Worm (Caenorhabditis elegans) whole organism, L4 larva: ENCODE measurements around the gene Y22D7AL.1.
A peak's percentile ranks its signal among the peaks of the same experiment; 100 is the strongest.

Source experiments
- F26F4.8 ChIP-seq: fragments of 200-800 bp; sonication (Bioruptor generic); conservative IDR thresholded peaks from 2 replicates; pipeline ENCODE4 v1.3.6; 2022; ENCODE audit warnings: missing genetic modification characterization, missing compliant biosample characterization
- F44E2.7 ChIP-seq: fragments of 200-800 bp; sonication (Bioruptor generic); IDR thresholded peaks from 2 replicates; pipeline ENCODE4 v2.1.2; 2022; ENCODE audit warnings: missing genetic modification characterization, missing compliant biosample characterization
- R02D3.7 ChIP-seq: fragments of 150-350 bp; sonication (generic microtip); optimal IDR thresholded peaks from 3 replicates; lab custom pipeline; 2014; ENCODE audit warnings: missing biosample characterization, missing genetic modification characterization
- T20F7.1 ChIP-seq: fragments of 200-800 bp; sonication (Bioruptor generic); optimal IDR thresholded peaks from 2 replicates; lab custom pipeline; 2018; ENCODE audit warnings: mild to moderate bottlenecking, missing genetic modification characterization, missing compliant biosample characterization
- Y105C5A.15 ChIP-seq: fragments of 200-800 bp; sonication (Bioruptor generic); IDR thresholded peaks from 2 replicates; pipeline ENCODE4 v1.3.6; 2022; ENCODE audit warnings: missing genetic modification characterization, missing compliant biosample characterization
- Y48G9A.11 ChIP-seq: fragments of 200-800 bp; sonication (Bioruptor generic); IDR thresholded peaks from 2 replicates; pipeline ENCODE4 v1.3.6; 2022; ENCODE audit warnings: missing genetic modification reagents, missing genetic modification characterization, missing compliant biosample characterization
- Y5F2A.4 ChIP-seq: fragments of 200-800 bp; sonication (Bioruptor generic); optimal IDR thresholded peaks from 2 replicates; lab custom pipeline; 2018; ENCODE audit warnings: mild to moderate bottlenecking, missing genetic modification characterization, missing compliant biosample characterization
- ZK546.5 ChIP-seq, 2 experiments: sonication (generic microtip); optimal IDR thresholded peaks; 2 replicates each; lab custom pipeline; 2017; ENCODE audit warnings: missing biosample characterization in 2 of 2, missing genetic modification characterization in 2 of 2
- ama-1 ChIP-seq: fragments of 150-350 bp; optimal IDR thresholded peaks from 2 replicates; lab custom pipeline; 2014; ENCODE audit warnings: inconsistent platforms, mixed read lengths
- ceh-28 ChIP-seq: fragments of 150-350 bp; optimal IDR thresholded peaks from 2 replicates; lab custom pipeline; 2014; ENCODE audit warnings: missing biosample characterization, missing genetic modification reagents, missing genetic modification characterization
- ceh-44 ChIP-seq: fragments of 200-800 bp; sonication (Bioruptor generic); IDR thresholded peaks from 2 replicates; pipeline ENCODE4 v1.3.6; 2022; ENCODE audit warnings: missing genetic modification reagents, missing genetic modification characterization, missing compliant biosample characterization
- ceh-82 ChIP-seq: sonication (generic microtip); optimal IDR thresholded peaks from 2 replicates; lab custom pipeline; 2017; ENCODE audit warnings: missing biosample characterization, missing genetic modification characterization
- ces-1 ChIP-seq: fragments of 150-350 bp; sonication (generic microtip); optimal IDR thresholded peaks from 4 replicates; lab custom pipeline; 2014; ENCODE audit warnings: missing biosample characterization, missing genetic modification reagents, missing genetic modification characterization
- daf-12 ChIP-seq: fragments of 150-350 bp; optimal IDR thresholded peaks from 2 replicates; lab custom pipeline; 2014; ENCODE audit warnings: missing biosample characterization, missing genetic modification reagents, missing genetic modification characterization
- dmd-6 ChIP-seq: fragments of 200-800 bp; sonication (Bioruptor generic); IDR thresholded peaks from 2 replicates; pipeline ENCODE4 v1.3.6; 2022; ENCODE audit warnings: missing genetic modification reagents, missing genetic modification characterization, missing compliant biosample characterization
- fkh-10 ChIP-seq: fragments of 150-350 bp; optimal IDR thresholded peaks from 2 replicates; lab custom pipeline; 2014; ENCODE audit warnings: missing biosample characterization, missing genetic modification reagents, missing genetic modification characterization
- fos-1 ChIP-seq: fragments of 150-350 bp; optimal IDR thresholded peaks from 2 replicates; lab custom pipeline; 2014; ENCODE audit warnings: missing biosample characterization, missing genetic modification characterization
- gei-8 ChIP-seq: fragments of 200-800 bp; sonication (Bioruptor generic); optimal IDR thresholded peaks from 2 replicates; lab custom pipeline; 2018; ENCODE audit warnings: mild to moderate bottlenecking, missing genetic modification characterization, missing compliant biosample characterization
- hmg-1.1 ChIP-seq: fragments of 200-800 bp; sonication (Bioruptor generic); IDR thresholded peaks from 2 replicates; pipeline ENCODE4 v1.3.6; 2022; ENCODE audit warnings: missing genetic modification reagents, missing genetic modification characterization, missing compliant biosample characterization
- lim-7 ChIP-seq: fragments of 200-800 bp; sonication (Bioruptor generic); IDR thresholded peaks from 2 replicates; pipeline ENCODE4 v1.3.6; 2022; ENCODE audit warnings: missing genetic modification characterization, missing compliant biosample characterization
- lin-15B ChIP-seq: fragments of 150-350 bp; sonication (generic microtip); optimal IDR thresholded peaks from 3 replicates; lab custom pipeline; 2014; ENCODE audit warnings: missing biosample characterization, missing genetic modification characterization
- lin-38 ChIP-seq: fragments of 200-800 bp; sonication (Bioruptor generic); IDR thresholded peaks from 2 replicates; pipeline ENCODE4 v1.3.6; 2022; ENCODE audit warnings: missing genetic modification reagents, missing genetic modification characterization, missing compliant biosample characterization
- lin-39 ChIP-seq: fragments of 150-350 bp; optimal IDR thresholded peaks from 2 replicates; lab custom pipeline; 2014; ENCODE audit warnings: missing biosample characterization, missing genetic modification reagents, missing genetic modification characterization
- lir-3 ChIP-seq: sonication (generic microtip); optimal IDR thresholded peaks from 2 replicates; lab custom pipeline; 2016; ENCODE audit warnings: mild to moderate bottlenecking, missing genetic modification characterization, missing compliant biosample characterization
- mes-2 ChIP-seq: sonication (generic microtip); optimal IDR thresholded peaks from 2 replicates; lab custom pipeline; 2016; ENCODE audit warnings: missing genotype, mild to moderate bottlenecking, missing genetic modification characterization, missing compliant biosample characterization; ENCODE audit not compliant: poor library complexity, severe bottlenecking
- mxl-2 ChIP-seq: fragments of 200-800 bp; sonication (Bioruptor generic); conservative IDR thresholded peaks from 2 replicates; pipeline ENCODE4 v1.3.6; 2022; ENCODE audit warnings: missing genetic modification reagents, missing genetic modification characterization, missing compliant biosample characterization
- nhr-237 ChIP-seq: sonication (generic microtip); optimal IDR thresholded peaks from 2 replicates; lab custom pipeline; 2017; ENCODE audit warnings: missing biosample characterization, missing genetic modification characterization
- nhr-41 ChIP-seq: fragments of 200-800 bp; sonication (Bioruptor generic); IDR thresholded peaks from 2 replicates; pipeline ENCODE4 v1.3.6; 2022; ENCODE audit warnings: missing genetic modification reagents, missing genetic modification characterization, missing compliant biosample characterization
- nhr-42 ChIP-seq: fragments of 200-800 bp; sonication (Bioruptor generic); IDR thresholded peaks from 2 replicates; pipeline ENCODE4 v1.3.6; 2022; ENCODE audit warnings: missing genetic modification characterization, missing compliant biosample characterization
- nhr-77 ChIP-seq: fragments of 150-350 bp; optimal IDR thresholded peaks from 2 replicates; lab custom pipeline; 2014; ENCODE audit warnings: missing biosample characterization, missing genetic modification characterization
- php-3 ChIP-seq: fragments of 200-800 bp; sonication (Bioruptor generic); IDR thresholded peaks from 2 replicates; pipeline ENCODE4 v1.3.6; 2022; ENCODE audit warnings: missing genetic modification reagents, missing genetic modification characterization, missing compliant biosample characterization
- set-16 ChIP-seq: fragments of 200-800 bp; sonication (Bioruptor generic); IDR thresholded peaks from 2 replicates; pipeline ENCODE4 v1.3.6; 2022; ENCODE audit warnings: missing genetic modification reagents, missing genetic modification characterization, missing compliant biosample characterization
- spr-1 ChIP-seq: sonication (generic microtip); optimal IDR thresholded peaks from 2 replicates; lab custom pipeline; 2016; ENCODE audit warnings: mild to moderate bottlenecking, missing genetic modification characterization, missing compliant biosample characterization
- spr-3 ChIP-seq: fragments of 200-800 bp; sonication (Bioruptor generic); optimal IDR thresholded peaks from 2 replicates; lab custom pipeline; 2018; ENCODE audit warnings: mild to moderate bottlenecking, missing genetic modification characterization, missing compliant biosample characterization
- tag-97 ChIP-seq: fragments of 200-800 bp; sonication (Bioruptor generic); IDR thresholded peaks from 2 replicates; pipeline ENCODE4 v1.3.6; 2022; ENCODE audit warnings: missing genetic modification characterization, missing compliant biosample characterization
- tra-1 ChIP-seq: fragments of 200-800 bp; sonication (Bioruptor generic); IDR thresholded peaks from 2 replicates; pipeline ENCODE4 v1.3.6; 2022; ENCODE audit warnings: missing genetic modification reagents, missing genetic modification characterization, missing compliant biosample characterization
- unc-62 ChIP-seq, 3 experiments: fragments of 150-350 bp in 1 of 3; sonication (generic microtip); optimal IDR thresholded peaks in 2 of 3; peaks in 1 of 3; 1 replicate in 1 of 3; 2 replicates in 2 of 3; lab custom pipeline; 2014 to 2017; ENCODE audit warnings: missing biosample characterization in 3 of 3, missing genetic modification characterization in 3 of 3, missing genetic modification reagents in 3 of 3, missing genotype in 1 of 3
- vab-7 ChIP-seq: fragments of 200-800 bp; sonication (Bioruptor generic); IDR thresholded peaks from 2 replicates; pipeline ENCODE4 v1.3.6; 2022; ENCODE audit warnings: missing genetic modification reagents, missing genetic modification characterization, missing compliant biosample characterization
- ztf-11 ChIP-seq: fragments of 150-350 bp; optimal IDR thresholded peaks from 2 replicates; lab custom pipeline; 2014; ENCODE audit warnings: missing biosample characterization, missing genetic modification characterization
- ztf-7 ChIP-seq: fragments of 150-350 bp; optimal IDR thresholded peaks from 2 replicates; lab custom pipeline; 2014; ENCODE audit warnings: missing biosample characterization, missing genetic modification characterization

Gene Y22D7AL.1

ce11 chrIII:1604514-1604976, 47.7 kb upstream of the Y22D7AL.1 start, which contains the start of gene Y22D7AL.6 (continued):
- TF ChIP-seq Y105C5A.15 (GFP tag; lab: Robert Waterston, UW) (peak; percentile 45; the same call in 1 of the 2 replicates), spr-3 (GFP tag; lab: Kevin White, UChicago) (peak; percentile 79), lin-15B (no peak), Y48G9A.11 (GFP tag; lab: Robert Waterston, UW) (peak; percentile 77; the same call in 1 of the 2 replicates), mxl-2 (GFP tag; lab: Robert Waterston, UW) (no peak), T20F7.1 (GFP tag; lab: Kevin White, UChicago) (no peak), Y5F2A.4 (GFP tag; lab: Kevin White, UChicago) (peak; percentile 53), nhr-237 (tag; lab: Kevin White, UChicago) (no peak), spr-1 (tag; lab: Kevin White, UChicago) (peak; percentile 61), vab-7 (GFP tag; lab: Robert Waterston, UW) (peak; percentile 76), lin-38 (peak; percentile 83), nhr-41 (no peak), tag-97 (GFP tag; lab: Robert Waterston, UW) (no peak), fos-1 (tag; lab: Kevin White, UChicago) (no peak), R02D3.7 (no peak), fkh-10 (GFP tag; lab: Kevin White, UChicago) (no peak), daf-12 (tag; lab: Kevin White, UChicago) (no peak), nhr-77 (tag; lab: Kevin White, UChicago) (no peak), gei-8 (GFP tag; lab: Kevin White, UChicago) (peak; percentile 81), F44E2.7 (GFP tag; lab: Robert Waterston, UW) (0 out of 2 replicates have a peak, but pooled peaks have one; percentile 85), lir-3 (tag; lab: Kevin White, UChicago) (peak; percentile 65), F26F4.8 (GFP tag; lab: Robert Waterston, UW) (peak; percentile 97), ztf-7 (tag; lab: Kevin White, UChicago) (no peak), ztf-11 (tag; lab: Kevin White, UChicago) (no peak), lin-39 (no peak), mes-2 (tag; lab: Kevin White, UChicago) (peak; percentile 65), ama-1 (lab: Kevin White, UChicago) (no peak), dmd-6 (peak; percentile 61), ceh-44 (GFP tag; lab: Robert Waterston, UW) (0 out of 2 replicates have a peak, but pooled peaks have one; percentile 18), ZK546.5 (tag; optimal IDR thresholded peaks at IDR 0.05; lab: Kevin White, UChicago) (no peak), tra-1 (GFP tag; lab: Robert Waterston, UW) (peak; percentile 79), nhr-42 (0 out of 2 replicates have a peak, but pooled peaks have one; percentile 54), hmg-1.1 (GFP tag; lab: Robert Waterston, UW) (peak; percentile 68)

DNA sequence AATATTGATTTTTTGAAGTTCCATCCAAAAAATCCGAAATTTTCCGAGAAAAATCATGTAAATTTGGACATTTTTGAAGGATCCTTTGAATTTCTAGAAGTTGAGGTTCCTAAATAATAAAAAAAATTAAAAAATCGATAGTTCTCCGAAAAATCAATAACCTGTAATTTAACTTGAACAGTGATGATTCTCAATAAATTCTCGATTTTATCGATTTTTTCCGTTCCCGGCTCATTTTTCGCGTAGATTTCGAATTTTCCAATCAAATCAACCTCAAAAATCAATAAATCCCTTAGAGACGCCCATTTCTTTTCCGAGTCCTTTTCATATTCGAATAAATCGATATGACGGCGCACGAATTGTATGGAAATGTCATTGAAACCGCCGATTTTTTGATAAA, 44.6 kb upstream of the Y22D7AL.1 start:
- TF ChIP-seq ceh-82 (tag; lab: Kevin White, UChicago) (no peak), ceh-28 (peak; percentile 85)

- TF ChIP-seq ceh-28 = peak; percentile 54
- no peak for TF ChIP-seq R02D3.7
Observed at ce11 chrIII:1610938-1611337, 41.3 kb upstream of the Y22D7AL.1 start.

ce11 chrIII:1612974-1613568, 39.2 kb upstream of the Y22D7AL.1 start:
- TF ChIP-seq ZK546.5 (tag; optimal IDR thresholded peaks at IDR 0.05; lab: Kevin White, UChicago) (no peak), unc-62 (GFP tag; optimal IDR thresholded peaks at IDR 0.05 in 1 of 2; lab: Kevin White, UChicago) (peak in 1 of 2 experiments; percentile 10), unc-62 (tag; optimal IDR thresholded peaks at IDR 0.05; lab: Kevin White, UChicago) (no peak), ceh-28 (peak; percentile 98), Y5F2A.4 (GFP tag; lab: Kevin White, UChicago) (no peak), lim-7 (GFP tag; lab: Robert Waterston, UW) (no peak), php-3 (GFP tag; lab: Robert Waterston, UW) (no peak), set-16 (GFP tag; lab: Robert Waterston, UW) (peak; percentile 76), ces-1 (GFP tag; lab: Kevin White, UChicago) (no peak), nhr-77 (tag; lab: Kevin White, UChicago) (no peak)
